Worm (Caenorhabditis elegans) whole organism, L4/young adult: ENCODE measurements around the gene try-1.

Experiments
- W03F9.2 ChIP-seq: fragments of 150-350 bp; optimal IDR thresholded peaks from 2 replicates; lab custom pipeline; 2014; ENCODE audit warnings: missing biosample characterization, missing genetic modification characterization
- dao-5 ChIP-seq: sonication (generic microtip); optimal IDR thresholded peaks from 2 replicates; lab custom pipeline; 2016; ENCODE audit warnings: missing genotype, missing genetic modification characterization, moderate library complexity, missing compliant biosample characterization
- him-1 ChIP-seq: sonication (generic microtip); optimal IDR thresholded peaks from 2 replicates; lab custom pipeline; 2016; ENCODE audit warnings: missing genotype, missing genetic modification reagents, missing genetic modification characterization, missing compliant biosample characterization

DNA sequence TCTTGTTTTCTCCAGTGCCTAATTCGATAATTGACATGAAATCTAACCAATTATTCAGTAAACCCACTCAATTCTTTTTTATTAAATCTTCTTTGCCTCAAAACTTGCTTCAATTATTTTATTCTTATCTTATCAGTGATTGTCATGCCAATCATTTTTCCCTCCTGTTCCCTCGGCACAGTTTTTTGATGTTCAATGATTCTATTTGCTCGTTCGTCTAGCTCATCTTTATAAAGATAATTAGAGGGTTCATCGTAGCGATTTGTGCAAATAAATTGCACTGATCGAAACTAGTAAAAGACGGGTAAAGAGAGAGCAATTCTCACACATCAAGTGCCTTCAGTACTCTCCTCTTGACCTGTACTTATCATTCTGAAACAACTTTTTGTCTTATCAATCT, 18.3 kb upstream of the try-1 start:
- TF ChIP-seq him-1 (tag; lab: Kevin White, UChicago) (no peak), W03F9.2 (no peak), dao-5 (tag; lab: Kevin White, UChicago) (no peak)
